Fruit fly (Drosophila melanogaster) whole organism, embryonic: ENCODE measurements around the gene CG15814.

Experiments used
- B-H2 ChIP-seq: fragments of 200-800 bp; sonication (Bioruptor generic); optimal IDR thresholded peaks from 2 replicates; lab custom pipeline; 2018; ENCODE audit warnings: missing biosample characterization, mild to moderate bottlenecking, missing genetic modification characterization
- Bdp1 ChIP-seq: fragments of 200-800 bp; sonication (Bioruptor generic); optimal IDR thresholded peaks from 3 replicates; lab custom pipeline; 2016; ENCODE audit warnings: missing biosample characterization, missing genetic modification characterization
- CG10959 ChIP-seq: fragments of 200-800 bp; sonication (Bioruptor generic); IDR thresholded peaks from 2 replicates; pipeline ENCODE4 v1.3.6; 2022; ENCODE audit warnings: missing biosample characterization, missing genetic modification characterization
- CG10979 ChIP-seq: fragments of 200-800 bp; sonication (Bioruptor generic); optimal IDR thresholded peaks from 2 replicates; lab custom pipeline; 2018; ENCODE audit warnings: missing biosample characterization, mild to moderate bottlenecking, missing genetic modification characterization, moderate library complexity
- CG11456 ChIP-seq: fragments of 200-800 bp; sonication (Bioruptor generic); IDR thresholded peaks from 3 replicates; pipeline ENCODE4 v1.3.6; 2022; ENCODE audit warnings: missing biosample characterization, missing genetic modification characterization
- CG11504 ChIP-seq: fragments of 200-800 bp; sonication (Bioruptor generic); optimal IDR thresholded peaks from 3 replicates; lab custom pipeline; 2019; ENCODE audit warnings: missing biosample characterization, mild to moderate bottlenecking, missing genetic modification characterization, moderate library complexity
- CG15514 ChIP-seq: fragments of 200-800 bp; sonication (Bioruptor generic); optimal IDR thresholded peaks from 3 replicates; lab custom pipeline; 2017; ENCODE audit warnings: missing biosample characterization, missing genetic modification characterization, mild to moderate bottlenecking, moderate library complexity, missing genetic modification reagents
- CG15696 ChIP-seq: fragments of 200-800 bp; sonication (Bioruptor generic); optimal IDR thresholded peaks from 2 replicates; lab custom pipeline; 2019; ENCODE audit warnings: missing biosample characterization, mild to moderate bottlenecking, missing genetic modification characterization, moderate library complexity
- CG1602 ChIP-seq: fragments of 200-800 bp; sonication (Bioruptor generic); optimal IDR thresholded peaks from 3 replicates; lab custom pipeline; 2016; ENCODE audit warnings: missing biosample characterization, missing genetic modification characterization
- CG1603 ChIP-seq: fragments of 200-800 bp; sonication (Bioruptor generic); optimal IDR thresholded peaks from 2 replicates; lab custom pipeline; 2019; ENCODE audit warnings: missing biosample characterization, mild to moderate bottlenecking, missing genetic modification characterization, moderate library complexity
- CG18599 ChIP-seq: fragments of 200-800 bp; sonication (Bioruptor generic); optimal IDR thresholded peaks from 3 replicates; lab custom pipeline; 2017; ENCODE audit warnings: missing biosample characterization, missing genetic modification characterization, mild to moderate bottlenecking, moderate library complexity, missing genetic modification reagents
- CG2875 ChIP-seq: fragments of 200-800 bp; sonication (Bioruptor generic); optimal IDR thresholded peaks from 2 replicates; lab custom pipeline; 2017; ENCODE audit warnings: missing biosample characterization, mild to moderate bottlenecking, missing genetic modification characterization, missing genetic modification reagents
- CG30403 ChIP-seq: fragments of 200-800 bp; sonication (Bioruptor generic); optimal IDR thresholded peaks from 3 replicates; lab custom pipeline; 2016; ENCODE audit warnings: missing biosample characterization, missing genetic modification characterization
- CG3407 ChIP-seq: fragments of 200-800 bp; sonication (Bioruptor generic); optimal IDR thresholded peaks from 2 replicates; lab custom pipeline; 2018; ENCODE audit warnings: missing biosample characterization, mild to moderate bottlenecking, missing genetic modification characterization
- CG4617 ChIP-seq: fragments of 200-800 bp; sonication (Bioruptor generic); optimal IDR thresholded peaks from 3 replicates; lab custom pipeline; 2016; ENCODE audit warnings: missing biosample characterization, missing genetic modification characterization, borderline replicate concordance
- CG5245 ChIP-seq: fragments of 200-800 bp; sonication (Bioruptor generic); optimal IDR thresholded peaks from 3 replicates; lab custom pipeline; 2016; ENCODE audit warnings: missing biosample characterization, missing genetic modification characterization
- CG6254 ChIP-seq: fragments of 200-800 bp; sonication (Bioruptor generic); optimal IDR thresholded peaks from 3 replicates; lab custom pipeline; 2017; ENCODE audit warnings: mild to moderate bottlenecking, missing biosample characterization, missing genetic modification reagents, missing genetic modification characterization
- CG7839 ChIP-seq: fragments of 200-800 bp; sonication (Bioruptor generic); optimal IDR thresholded peaks from 3 replicates; lab custom pipeline; 2018; ENCODE audit warnings: missing biosample characterization, mild to moderate bottlenecking, missing genetic modification characterization, moderate library complexity
- Dll ChIP-seq: fragments of 200-800 bp; sonication (Bioruptor generic); IDR thresholded peaks from 4 replicates; pipeline ENCODE4 v1.3.6; 2022; ENCODE audit warnings: missing biosample characterization, missing genetic modification characterization; ENCODE audit not compliant: partially characterized antibody
- Lhr ChIP-seq: fragments of 200-800 bp; sonication (Bioruptor generic); optimal IDR thresholded peaks from 3 replicates; lab custom pipeline; 2017; ENCODE audit warnings: mild to moderate bottlenecking, missing biosample characterization, missing genetic modification reagents, missing genetic modification characterization
- Myb ChIP-seq: fragments of 200-800 bp; sonication (Bioruptor generic); optimal IDR thresholded peaks from 2 replicates; lab custom pipeline; 2016; ENCODE audit warnings: missing biosample characterization, missing genetic modification characterization
- Opbp ChIP-seq: fragments of 200-800 bp; sonication (Bioruptor generic); IDR thresholded peaks from 3 replicates; pipeline ENCODE4 v1.3.6; 2022; ENCODE audit warnings: missing biosample characterization, missing genetic modification characterization; ENCODE audit not compliant: partially characterized antibody
- PHDP ChIP-seq: fragments of 200-800 bp; sonication (Bioruptor generic); optimal IDR thresholded peaks from 3 replicates; lab custom pipeline; 2018; ENCODE audit warnings: missing biosample characterization, mild to moderate bottlenecking, missing genetic modification characterization, moderate library complexity
- Poxn ChIP-seq: fragments of 200-800 bp; sonication (Bioruptor generic); IDR thresholded peaks from 2 replicates; pipeline ENCODE4 v1.3.6; 2022; ENCODE audit warnings: missing biosample characterization, missing genetic modification characterization
- Rfx ChIP-seq: fragments of 200-800 bp; sonication (Bioruptor generic); IDR thresholded peaks from 2 replicates; pipeline ENCODE4 v1.3.6; 2022; ENCODE audit warnings: missing biosample characterization, missing genetic modification characterization
- Scr ChIP-seq: fragments of 200-800 bp; sonication (Bioruptor generic); IDR thresholded peaks from 2 replicates; pipeline ENCODE4 v1.3.6; 2022; ENCODE audit warnings: missing biosample characterization, missing genetic modification characterization; ENCODE audit not compliant: partially characterized antibody
- Vsx1 ChIP-seq: fragments of 200-800 bp; sonication (Bioruptor generic); optimal IDR thresholded peaks from 2 replicates; lab custom pipeline; 2017; ENCODE audit warnings: missing biosample characterization, mild to moderate bottlenecking, missing genetic modification characterization, missing genetic modification reagents
- ap ChIP-seq: fragments of 200-800 bp; sonication (Bioruptor generic); IDR thresholded peaks from 2 replicates; pipeline ENCODE4 v1.3.6; 2022; ENCODE audit warnings: missing biosample characterization, missing genetic modification characterization
- ara ChIP-seq: fragments of 200-800 bp; sonication (Bioruptor generic); IDR thresholded peaks from 2 replicates; pipeline ENCODE4 v1.3.6; 2022; ENCODE audit warnings: missing biosample characterization, missing genetic modification characterization
- crol ChIP-seq: fragments of 200-800 bp; sonication (Bioruptor generic); IDR thresholded peaks from 2 replicates; pipeline ENCODE4 v1.3.6; 2022; ENCODE audit warnings: missing biosample characterization, missing genetic modification characterization
- ewg ChIP-seq: fragments of 200-800 bp; sonication (Bioruptor generic); optimal IDR thresholded peaks from 3 replicates; lab custom pipeline; 2017; ENCODE audit warnings: mild to moderate bottlenecking, missing biosample characterization, missing genetic modification reagents, missing genetic modification characterization
- fd96Cb ChIP-seq: fragments of 200-800 bp; sonication (Bioruptor generic); optimal IDR thresholded peaks from 2 replicates; lab custom pipeline; 2018; ENCODE audit warnings: missing biosample characterization, mild to moderate bottlenecking, missing genetic modification characterization, moderate library complexity
- gcm ChIP-seq: fragments of 200-800 bp; sonication (Bioruptor generic); optimal IDR thresholded peaks from 2 replicates; lab custom pipeline; 2019; ENCODE audit warnings: missing biosample characterization, mild to moderate bottlenecking, missing genetic modification characterization, moderate library complexity
- gsb-n ChIP-seq: fragments of 200-800 bp; sonication (Bioruptor generic); optimal IDR thresholded peaks from 3 replicates; lab custom pipeline; 2018; ENCODE audit warnings: missing biosample characterization, mild to moderate bottlenecking, missing genetic modification characterization
- hkb ChIP-seq, 2 experiments: fragments of 200-800 bp in 1 of 2; fragments of >200 bp in 1 of 2; sonication (Bioruptor generic) in 1 of 2; IDR thresholded peaks in 1 of 2; optimal IDR thresholded peaks in 1 of 2; 2 replicates each; pipeline versions ENCODE4 v1.3.6 to Lab custom; 2017 to 2022; ENCODE audit warnings: missing biosample characterization in 1 of 2, missing genetic modification characterization in 1 of 2
- insv ChIP-seq, 2 experiments: fragments of 200-800 bp; sonication (Bioruptor generic); optimal IDR thresholded peaks; 3 replicates each; lab custom pipeline; 2016 to 2018; ENCODE audit warnings: missing biosample characterization in 2 of 2, missing genetic modification characterization in 2 of 2
- jumu ChIP-seq: fragments of 200-800 bp; sonication (Bioruptor generic); optimal IDR thresholded peaks from 3 replicates; lab custom pipeline; 2016; ENCODE audit warnings: missing biosample characterization, missing genetic modification characterization
- kay ChIP-seq: fragments of 200-800 bp; sonication (Bioruptor generic); optimal IDR thresholded peaks from 2 replicates; lab custom pipeline; 2016; ENCODE audit warnings: missing biosample characterization, missing genetic modification characterization
- lmd ChIP-seq: fragments of 200-800 bp; sonication (Bioruptor generic); IDR thresholded peaks from 2 replicates; pipeline ENCODE4 v1.3.6; 2022; ENCODE audit warnings: missing biosample characterization, missing genetic modification characterization
- lola ChIP-seq, 3 experiments: fragments of >200 bp in 2 of 3; fragments of 200-800 bp in 1 of 3; sonication (Bioruptor generic) in 1 of 3; optimal IDR thresholded peaks; 2 replicates each; lab custom pipeline; 2017 to 2019; ENCODE audit warnings: missing biosample characterization in 3 of 3, missing genetic modification characterization in 3 of 3, mild to moderate bottlenecking in 1 of 3, moderate library complexity in 1 of 3
- p53 ChIP-seq: fragments of 200-800 bp; sonication (Bioruptor generic); optimal IDR thresholded peaks from 2 replicates; lab custom pipeline; 2016; ENCODE audit warnings: missing biosample characterization, missing genetic modification characterization
- salm ChIP-seq: fragments of 200-800 bp; sonication (Bioruptor generic); optimal IDR thresholded peaks from 2 replicates; lab custom pipeline; 2018; ENCODE audit warnings: missing biosample characterization, mild to moderate bottlenecking, missing genetic modification characterization
- schlank ChIP-seq: fragments of 200-800 bp; sonication (Bioruptor generic); optimal IDR thresholded peaks from 2 replicates; lab custom pipeline; 2018; ENCODE audit warnings: missing biosample characterization, mild to moderate bottlenecking, missing genetic modification characterization
- sqz ChIP-seq: fragments of 200-800 bp; sonication (Bioruptor generic); optimal IDR thresholded peaks from 3 replicates; lab custom pipeline; 2018; ENCODE audit warnings: missing biosample characterization, mild to moderate bottlenecking, missing genetic modification characterization
- sr ChIP-seq: fragments of 200-800 bp; sonication (Bioruptor generic); IDR thresholded peaks from 3 replicates; pipeline ENCODE4 v1.3.6; 2022; ENCODE audit warnings: missing biosample characterization, missing genetic modification characterization
- wor ChIP-seq: fragments of 200-800 bp; sonication (Bioruptor generic); IDR thresholded peaks from 2 replicates; pipeline ENCODE4 v1.3.6; 2022; ENCODE audit warnings: missing biosample characterization, missing genetic modification characterization

Gene CG15814

DNA sequence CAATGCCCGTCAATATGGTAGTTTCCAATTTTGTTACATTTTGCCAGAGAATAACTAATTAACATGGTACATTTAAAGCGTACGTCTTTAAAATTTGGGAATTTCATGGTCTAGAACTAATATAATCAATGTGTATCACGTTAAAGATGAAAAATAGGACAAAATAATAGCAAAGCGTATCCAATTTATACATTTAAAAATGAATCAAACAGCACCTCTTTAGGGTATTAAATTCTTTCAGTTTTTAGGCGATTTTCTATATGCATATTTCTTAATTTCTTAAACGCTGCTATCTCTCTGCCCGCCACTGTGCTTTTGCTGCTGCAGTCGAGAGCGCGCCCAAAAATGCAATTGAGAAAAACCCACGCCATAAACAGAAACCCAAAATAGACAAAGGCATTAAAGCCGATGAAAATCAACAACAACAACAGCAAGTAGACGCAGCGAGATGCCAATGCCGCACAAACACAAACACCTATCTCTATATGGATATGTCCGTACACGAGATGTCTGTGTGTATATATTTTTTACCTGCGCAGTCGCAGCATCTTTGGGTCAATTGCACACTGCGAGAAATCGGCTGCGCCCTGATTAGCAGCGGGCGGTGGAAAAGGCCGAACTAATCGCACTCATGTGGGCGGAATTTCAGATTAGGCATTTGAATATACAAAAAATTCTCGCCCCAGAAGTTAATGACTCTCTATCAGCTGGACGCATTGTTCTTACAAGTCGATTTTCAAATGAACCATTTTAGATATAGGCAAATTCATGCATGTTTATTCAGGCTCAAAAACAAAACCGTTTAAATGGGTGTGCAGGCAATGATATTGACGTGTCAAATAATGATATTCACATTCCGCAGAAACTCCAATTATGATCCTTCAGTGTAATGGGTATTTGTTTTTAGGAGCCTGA lies 20.8 kb downstream of the CG15814 start:
- TF ChIP-seq Vsx1 (peak; percentile 22), CG15696 (peak; percentile 77), CG15514 (GFP tag; lab: Kevin White, UChicago) (no peak), Lhr (peak; percentile 70), lola (GFP tag; optimal IDR thresholded peaks at IDR 0.05; lab: Kevin White, UChicago) (peak in 1 of 3 experiments; percentile 87), Dll (GFP tag; lab: Robert Waterston, UW) (no peak), CG7839 (tag; lab: Kevin White, UChicago) (peak; percentile 74), insv (GFP tag; optimal IDR thresholded peaks at IDR 0.05; lab: Kevin White, UChicago) (peak in 1 of 2 experiments; percentile 11), CG6254 (GFP tag; lab: Kevin White, UChicago) (peak; percentile 53), p53 (GFP tag; lab: Kevin White, UChicago) (peak; percentile 80), sr (GFP tag; lab: Robert Waterston, UW) (no peak), CG1602 (GFP tag; lab: Kevin White, UChicago) (peak; percentile 64), lmd (peak; percentile 22; the same call in 1 of the 2 replicates), jumu (GFP tag; lab: Kevin White, UChicago) (peak; percentile 18), fd96Cb (tag; lab: Kevin White, UChicago) (peak; percentile 80), crol (no peak), Opbp (no peak), salm (tag; lab: Kevin White, UChicago) (peak; percentile 50), Scr (GFP tag; lab: Robert Waterston, UW) (no peak), CG1603 (tag; lab: Kevin White, UChicago) (peak; percentile 45), gcm (GFP tag; lab: Kevin White, UChicago) (peak; percentile 73), ewg (GFP tag; lab: Kevin White, UChicago) (peak; percentile 33), Bdp1 (no peak), sqz (peak; percentile 64), CG10959 (peak; percentile 39; the same call in 1 of the 2 replicates), CG4617 (GFP tag; lab: Kevin White, UChicago) (no peak), PHDP (peak; percentile 48), Myb (GFP tag; lab: Kevin White, UChicago) (no peak), CG3407 (peak; percentile 65), hkb (optimal IDR thresholded peaks at IDR 0.05; lab: Kevin White, UChicago) (no peak), hkb (GFP tag; IDR thresholded peaks at IDR 0.05; lab: Robert Waterston, UW) (peak; percentile 33; the same call in 1 of the 2 replicates), CG11456 (no peak), CG30403 (GFP tag; lab: Kevin White, UChicago) (peak; percentile 56), wor (GFP tag; lab: Robert Waterston, UW) (peak; percentile 42; the same call in 1 of the 2 replicates), schlank (no peak), CG11504 (peak; percentile 83), B-H2 (no peak), Rfx (GFP tag; lab: Robert Waterston, UW) (peak; percentile 16; the same call in 1 of the 2 replicates), gsb-n (tag; lab: Kevin White, UChicago) (peak; percentile 63), CG2875 (GFP tag; lab: Kevin White, UChicago) (peak; percentile 62), CG10979 (peak; percentile 87), kay (peak; percentile 10), CG18599 (peak; percentile 8), Poxn (GFP tag; lab: Robert Waterston, UW) (no peak), ara (GFP tag; lab: Robert Waterston, UW) (peak; percentile 54; the same call in 1 of the 2 replicates), ap (peak; percentile 41; the same call in 1 of the 2 replicates), CG5245 (GFP tag; lab: Kevin White, UChicago) (peak; percentile 8)
